Worm (Caenorhabditis elegans) whole organism, young adult: ENCODE measurements around the gene ZK795.3.
A peak's percentile ranks its signal among the peaks of the same experiment; 100 is the strongest.

Source experiments
- F37B4.10 ChIP-seq: fragments of 200-800 bp; sonication (Bioruptor generic); IDR thresholded peaks from 2 replicates; pipeline ENCODE4 v1.3.6; 2022; ENCODE audit warnings: missing genetic modification characterization, missing compliant biosample characterization
- F49E8.2 ChIP-seq: sonication (generic microtip); optimal IDR thresholded peaks from 3 replicates; lab custom pipeline; 2017; ENCODE audit warnings: missing genetic modification characterization, mild to moderate bottlenecking, missing compliant biosample characterization, antibody characterized with exemption, moderate library complexity; ENCODE audit not compliant: insufficient read depth
- F52B5.7 ChIP-seq: sonication (generic microtip); optimal IDR thresholded peaks from 2 replicates; lab custom pipeline; 2016; ENCODE audit warnings: mild to moderate bottlenecking, missing genetic modification characterization, missing compliant biosample characterization
- F55B11.4 ChIP-seq: sonication (generic microtip); optimal IDR thresholded peaks from 2 replicates; lab custom pipeline; 2016; ENCODE audit warnings: missing compliant biosample characterization, missing genetic modification characterization, borderline replicate concordance; ENCODE audit not compliant: insufficient read depth
- F57A8.1 ChIP-seq: fragments of 200-800 bp; sonication (Bioruptor generic); optimal IDR thresholded peaks from 2 replicates; lab custom pipeline; 2018; ENCODE audit warnings: mild to moderate bottlenecking, missing genetic modification characterization, moderate library complexity, missing compliant biosample characterization
- F57C9.4 ChIP-seq: sonication (generic microtip); optimal IDR thresholded peaks from 2 replicates; lab custom pipeline; 2017; ENCODE audit warnings: mild to moderate bottlenecking, missing genetic modification characterization, missing compliant biosample characterization
- K12H6.12 ChIP-seq: fragments of 200-800 bp; sonication (Bioruptor generic); optimal IDR thresholded peaks from 2 replicates; lab custom pipeline; 2018; ENCODE audit warnings: mild to moderate bottlenecking, missing genetic modification characterization, missing compliant biosample characterization
- T07F8.4 ChIP-seq: sonication (generic microtip); optimal IDR thresholded peaks from 2 replicates; lab custom pipeline; 2016; ENCODE audit warnings: mild to moderate bottlenecking, missing genetic modification characterization, moderate library complexity, missing compliant biosample characterization
- Y53G8AR.9 ChIP-seq: fragments of 200-800 bp; sonication (Bioruptor generic); conservative IDR thresholded peaks from 2 replicates; pipeline ENCODE4 v1.3.6; 2022; ENCODE audit warnings: missing genetic modification reagents, missing genetic modification characterization, missing compliant biosample characterization
- Y67H2A.10 ChIP-seq: fragments of 200-800 bp; sonication (Bioruptor generic); conservative IDR thresholded peaks from 2 replicates; pipeline ENCODE4 v1.3.6; 2022; ENCODE audit warnings: missing genetic modification reagents, missing genetic modification characterization, missing compliant biosample characterization
- Y79H2A.3 ChIP-seq: fragments of 200-800 bp; sonication (Bioruptor generic); conservative IDR thresholded peaks from 2 replicates; pipeline ENCODE4 v1.3.6; 2022; ENCODE audit warnings: missing genetic modification reagents, missing genetic modification characterization, missing compliant biosample characterization
- Y95B8A.8 ChIP-seq: fragments of 200-800 bp; sonication (Bioruptor generic); IDR thresholded peaks from 2 replicates; pipeline ENCODE4 v1.3.6; 2022; ENCODE audit warnings: missing genetic modification reagents, missing genetic modification characterization, missing compliant biosample characterization
- ZK185.1 ChIP-seq: sonication (generic microtip); optimal IDR thresholded peaks from 2 replicates; lab custom pipeline; 2016; ENCODE audit warnings: mild to moderate bottlenecking, missing genetic modification characterization, missing compliant biosample characterization; ENCODE audit not compliant: poor library complexity, severe bottlenecking
- ama-1 ChIP-seq, 3 experiments: fragments of 150-350 bp in 1 of 3; sonication (generic microtip) in 2 of 3; optimal IDR thresholded peaks; 2 replicates each; lab custom pipeline; 2014 to 2018; ENCODE audit warnings: missing biosample characterization in 2 of 3, missing genetic modification characterization in 2 of 3, missing genetic modification reagents in 2 of 3
- aptf-2 ChIP-seq: fragments of 200-800 bp; sonication (Bioruptor generic); conservative IDR thresholded peaks from 2 replicates; pipeline ENCODE4 v1.3.6; 2022; ENCODE audit warnings: missing genetic modification reagents, missing genetic modification characterization, missing compliant biosample characterization
- athp-1 ChIP-seq: sonication (generic microtip); optimal IDR thresholded peaks from 2 replicates; lab custom pipeline; 2017; ENCODE audit warnings: mild to moderate bottlenecking, missing genetic modification characterization, missing compliant biosample characterization
- bed-1 ChIP-seq: fragments of 200-800 bp; sonication (Bioruptor generic); IDR thresholded peaks from 2 replicates; pipeline ENCODE4 v1.3.6; 2022; ENCODE audit warnings: missing genetic modification reagents, missing genetic modification characterization, missing compliant biosample characterization
- bed-2 ChIP-seq: fragments of 200-800 bp; sonication (Bioruptor generic); IDR thresholded peaks from 2 replicates; pipeline ENCODE4 v1.3.6; 2022; ENCODE audit warnings: missing genetic modification reagents, missing genetic modification characterization, missing compliant biosample characterization
- ceh-100 ChIP-seq: fragments of 200-800 bp; sonication (Bioruptor generic); IDR thresholded peaks from 2 replicates; pipeline ENCODE4 v1.3.6; 2022; ENCODE audit warnings: missing genetic modification reagents, missing genetic modification characterization, missing compliant biosample characterization
- ceh-58 ChIP-seq: fragments of 200-800 bp; sonication (Bioruptor generic); IDR thresholded peaks from 2 replicates; pipeline ENCODE4 v1.3.6; 2022; ENCODE audit warnings: missing genetic modification characterization, missing compliant biosample characterization
- ceh-91 ChIP-seq: fragments of 200-800 bp; sonication (Bioruptor generic); IDR thresholded peaks from 2 replicates; pipeline ENCODE4 v1.3.6; 2022; ENCODE audit warnings: missing genetic modification reagents, missing genetic modification characterization, missing compliant biosample characterization
- chd-7 ChIP-seq: sonication (generic microtip); optimal IDR thresholded peaks from 2 replicates; lab custom pipeline; 2016; ENCODE audit warnings: mild to moderate bottlenecking, missing genetic modification characterization, moderate library complexity, missing compliant biosample characterization
- egl-18 ChIP-seq: fragments of 200-800 bp; sonication (Bioruptor generic); IDR thresholded peaks from 2 replicates; pipeline ENCODE4 v1.3.6; 2022; ENCODE audit warnings: missing genetic modification reagents, missing genetic modification characterization, missing compliant biosample characterization
- egl-44 ChIP-seq: fragments of 200-800 bp; sonication (Bioruptor generic); IDR thresholded peaks from 2 replicates; pipeline ENCODE4 v1.3.6; 2022; ENCODE audit warnings: missing genetic modification reagents, missing genetic modification characterization, missing compliant biosample characterization
- hlh-12 ChIP-seq: sonication (generic microtip); optimal IDR thresholded peaks from 2 replicates; lab custom pipeline; 2016; ENCODE audit warnings: missing genetic modification characterization, missing compliant biosample characterization
- hlh-26 ChIP-seq: fragments of 200-800 bp; sonication (Bioruptor generic); conservative IDR thresholded peaks from 2 replicates; pipeline ENCODE4 v1.3.6; 2022; ENCODE audit warnings: missing genetic modification reagents, missing genetic modification characterization, missing compliant biosample characterization
- hrde-1 ChIP-seq: sonication (generic microtip); optimal IDR thresholded peaks from 2 replicates; lab custom pipeline; 2016; ENCODE audit warnings: missing genetic modification characterization, mild to moderate bottlenecking, missing compliant biosample characterization, moderate library complexity, missing genotype, missing genetic modification reagents, borderline replicate concordance
- lag-1 ChIP-seq: fragments of 200-800 bp; sonication (Bioruptor generic); IDR thresholded peaks from 2 replicates; pipeline ENCODE4 v1.3.6; 2022; ENCODE audit warnings: missing genetic modification reagents, missing genetic modification characterization, missing compliant biosample characterization
- let-607 ChIP-seq, 2 experiments: fragments of 200-800 bp in 1 of 2; sonication (Bioruptor generic) in 1 of 2; sonication (generic microtip) in 1 of 2; optimal IDR thresholded peaks; 2 replicates each; lab custom pipeline; 2016 to 2018; ENCODE audit warnings: mild to moderate bottlenecking in 2 of 2, missing compliant biosample characterization in 2 of 2, missing genetic modification characterization in 2 of 2, moderate library complexity in 2 of 2, missing genotype in 1 of 2
- lin-54 ChIP-seq: fragments of 200-800 bp; sonication (Bioruptor generic); optimal IDR thresholded peaks from 2 replicates; lab custom pipeline; 2018; ENCODE audit warnings: mild to moderate bottlenecking, missing genetic modification characterization, missing compliant biosample characterization
- lir-1 ChIP-seq: fragments of 200-800 bp; sonication (Bioruptor generic); conservative IDR thresholded peaks from 2 replicates; pipeline ENCODE4 v1.3.6; 2022; ENCODE audit warnings: missing genetic modification reagents, missing genetic modification characterization, missing compliant biosample characterization
- lsl-1 ChIP-seq: fragments of 200-800 bp; sonication (Bioruptor generic); optimal IDR thresholded peaks from 2 replicates; lab custom pipeline; 2018; ENCODE audit warnings: mild to moderate bottlenecking, missing genetic modification characterization, moderate library complexity, missing compliant biosample characterization
- madf-3 ChIP-seq: fragments of 200-800 bp; sonication (Bioruptor generic); IDR thresholded peaks from 2 replicates; pipeline ENCODE4 v1.3.6; 2022; ENCODE audit warnings: missing genetic modification reagents, missing genetic modification characterization, missing compliant biosample characterization
- mcd-1 ChIP-seq: fragments of 200-800 bp; sonication (Bioruptor generic); IDR thresholded peaks from 2 replicates; pipeline ENCODE4 v1.3.6; 2022; ENCODE audit warnings: missing genetic modification reagents, missing genetic modification characterization, missing compliant biosample characterization
- nhr-120 ChIP-seq: fragments of 200-800 bp; sonication (Bioruptor generic); IDR thresholded peaks from 2 replicates; pipeline ENCODE4 v1.3.6; 2022; ENCODE audit warnings: missing genetic modification characterization, missing compliant biosample characterization
- nhr-27 ChIP-seq: fragments of 200-800 bp; sonication (Bioruptor generic); optimal IDR thresholded peaks from 2 replicates; lab custom pipeline; 2018; ENCODE audit warnings: mild to moderate bottlenecking, missing genetic modification characterization, moderate library complexity, missing compliant biosample characterization
- pha-4 ChIP-seq: fragments of 150-350 bp; sonication (generic microtip); optimal IDR thresholded peaks from 2 replicates; lab custom pipeline; 2014; ENCODE audit warnings: missing biosample characterization, missing genetic modification reagents, missing genetic modification characterization
- rec-8 ChIP-seq, 2 experiments: sonication (generic microtip); optimal IDR thresholded peaks; 2 replicates each; lab custom pipeline; 2016; ENCODE audit warnings: mild to moderate bottlenecking in 2 of 2, missing genetic modification characterization in 2 of 2, missing genetic modification reagents in 2 of 2, missing genotype in 2 of 2, missing biosample characterization in 1 of 2, missing compliant biosample characterization in 1 of 2, moderate library complexity in 1 of 2
- rpc-1 ChIP-seq, 2 experiments: fragments of 150-350 bp in 1 of 2; sonication (generic microtip) in 1 of 2; optimal IDR thresholded peaks; 2 replicates each; lab custom pipeline; 2014 to 2018; ENCODE audit warnings: missing biosample characterization in 1 of 2, missing genetic modification characterization in 1 of 2, missing genetic modification reagents in 1 of 2, missing genotype in 1 of 2
- tbp1 ChIP-seq: fragments of 200-800 bp; sonication (Bioruptor generic); optimal IDR thresholded peaks from 2 replicates; lab custom pipeline; 2018; ENCODE audit warnings: mild to moderate bottlenecking, missing genetic modification characterization, missing compliant biosample characterization
- ztf-25 ChIP-seq: fragments of 200-800 bp; sonication (Bioruptor generic); IDR thresholded peaks from 2 replicates; pipeline ENCODE4 v1.3.6; 2022; ENCODE audit warnings: missing genetic modification reagents, missing genetic modification characterization, missing compliant biosample characterization
- ztf-6 ChIP-seq: fragments of 200-800 bp; sonication (Bioruptor generic); IDR thresholded peaks from 2 replicates; pipeline ENCODE4 v1.3.6; 2022; ENCODE audit warnings: missing genetic modification reagents, missing genetic modification characterization, missing compliant biosample characterization

Gene ZK795.3

ce11 chrIV:12570546-12570945, 11.4 kb downstream of the ZK795.3 start (continued):
- TF ChIP-seq rpc-1 (optimal IDR thresholded peaks at IDR 0.05; lab: Kevin White, UChicago) (no peak), rpc-1 (tag; optimal IDR thresholded peaks at IDR 0.05; lab: Kevin White, UChicago) (no peak), let-607 (tag; optimal IDR thresholded peaks at IDR 0.05; lab: Kevin White, UChicago) (no peak), nhr-120 (GFP tag; lab: Robert Waterston, UW) (no peak), T07F8.4 (tag; lab: Kevin White, UChicago) (no peak), lag-1 (GFP tag; lab: Robert Waterston, UW) (no peak), bed-2 (no peak), Y67H2A.10 (GFP tag; lab: Robert Waterston, UW) (no peak), Y95B8A.8 (GFP tag; lab: Robert Waterston, UW) (no peak), F49E8.2 (peak; percentile 61), egl-44 (GFP tag; lab: Robert Waterston, UW) (no peak), egl-18 (GFP tag; lab: Robert Waterston, UW) (no peak), pha-4 (no peak), tbp1 (GFP tag; lab: Kevin White, UChicago) (no peak)

ce11 chrIV:12571047-12571446, 11.9 kb downstream of the ZK795.3 start, which contains the start of gene K08E7.4:
K08E7.4 (minus strand) TSS chrIV:12571147.
- no peak for TF ChIP-seq mcd-1 (GFP tag; lab: Robert Waterston, UW)
- TF ChIP-seq lir-1 (GFP tag; lab: Robert Waterston, UW), result no peak
- no peak for TF ChIP-seq ztf-25 (GFP tag; lab: Robert Waterston, UW)
- TF ChIP-seq lsl-1 (GFP tag; lab: Kevin White, UChicago), result no peak
- TF ChIP-seq bed-2, result no peak
- no peak for TF ChIP-seq hrde-1 (tag; lab: Kevin White, UChicago)
- TF ChIP-seq F37B4.10 (GFP tag; lab: Robert Waterston, UW), result no peak
- TF ChIP-seq lag-1 (GFP tag; lab: Robert Waterston, UW), result no peak
- TF ChIP-seq ztf-6, result no peak
- no peak for TF ChIP-seq hlh-26 (GFP tag; lab: Robert Waterston, UW)

ce11 chrIV:12573068-12573467, 13.9 kb downstream of the ZK795.3 start, which contains the start of gene K08E7.5:
K08E7.5 (plus strand) TSS chrIV:12573368.
- TF ChIP-seq hlh-12 (tag; lab: Kevin White, UChicago), result no peak
- TF ChIP-seq F57A8.1 (GFP tag; lab: Kevin White, UChicago), result no peak
- no peak for TF ChIP-seq T07F8.4 (tag; lab: Kevin White, UChicago)
- no peak for TF ChIP-seq ceh-100 (GFP tag; lab: Robert Waterston, UW)
- TF ChIP-seq nhr-27 (tag; lab: Kevin White, UChicago), result no peak
- TF ChIP-seq K12H6.12 (tag; lab: Kevin White, UChicago), result no peak
- TF ChIP-seq lin-54, result no peak
- TF ChIP-seq rec-8 (tag; optimal IDR thresholded peaks at IDR 0.05; lab: Kevin White, UChicago), result no peak
- TF ChIP-seq egl-44 (GFP tag; lab: Robert Waterston, UW), result no peak
- TF ChIP-seq athp-1 (tag; lab: Kevin White, UChicago), result no peak
- no peak for TF ChIP-seq F52B5.7 (tag; lab: Kevin White, UChicago)
- no peak for TF ChIP-seq bed-1 (GFP tag; lab: Robert Waterston, UW)

ce11 chrIV:12574265-12574664, 15.1 kb downstream of the ZK795.3 start:
- no peak for TF ChIP-seq ama-1 (optimal IDR thresholded peaks at IDR 0.05; lab: Kevin White, UChicago)
- TF ChIP-seq ama-1 (GFP tag; optimal IDR thresholded peaks at IDR 0.05; lab: Kevin White, UChicago), result no peak
- no peak for TF ChIP-seq lsl-1 (GFP tag; lab: Kevin White, UChicago)
- no peak for TF ChIP-seq ceh-100 (GFP tag; lab: Robert Waterston, UW)
- TF ChIP-seq Y67H2A.10 (GFP tag; lab: Robert Waterston, UW), result no peak
- no peak for TF ChIP-seq ZK185.1
- TF ChIP-seq let-607 (tag; optimal IDR thresholded peaks at IDR 0.05; lab: Kevin White, UChicago), result no peak
- no peak for TF ChIP-seq Y79H2A.3
- no peak for TF ChIP-seq aptf-2 (GFP tag; lab: Robert Waterston, UW)
- TF ChIP-seq K12H6.12 (tag; lab: Kevin White, UChicago), result no peak
- TF ChIP-seq chd-7 (tag; lab: Kevin White, UChicago), result no peak
- TF ChIP-seq F55B11.4 (tag; lab: Kevin White, UChicago), result no peak
- TF ChIP-seq madf-3, result no peak
- no peak for TF ChIP-seq ceh-91 (GFP tag; lab: Robert Waterston, UW)
- TF ChIP-seq F57C9.4 (tag; lab: Kevin White, UChicago), result no peak
- TF ChIP-seq ceh-58 (GFP tag; lab: Robert Waterston, UW), result no peak
- TF ChIP-seq Y53G8AR.9 (GFP tag; lab: Robert Waterston, UW), result no peak
